Worm (Caenorhabditis elegans): ENCODE results near the gene srd-51.

ce11 chrX:13505201-13505600 is 20.5 kb upstream of the srd-51 start:
- TF ChIP-seq Y95B8A.8 (GFP tag; IDR thresholded peaks at IDR 0.05), result no peak
- TF ChIP-seq ama-1 (optimal IDR thresholded peaks at IDR 0.05), result no peak
- no peak for TF ChIP-seq ama-1 (GFP tag; optimal IDR thresholded peaks at IDR 0.05)
- no peak for TF ChIP-seq snpc-4 (GFP tag; optimal IDR thresholded peaks at IDR 0.05)
- no peak for TF ChIP-seq snpc-4 (tag; optimal IDR thresholded peaks at IDR 0.05)
- no peak for TF ChIP-seq nhr-179 (tag; optimal IDR thresholded peaks at IDR 0.05)
- TF ChIP-seq unc-62 (GFP tag; optimal IDR thresholded peaks at IDR 0.05), result no peak

Data from whole organism, young adult.